Fruit fly (Drosophila melanogaster): ENCODE measurements around the gene Edc3.

The Edc3 gene

DNA sequence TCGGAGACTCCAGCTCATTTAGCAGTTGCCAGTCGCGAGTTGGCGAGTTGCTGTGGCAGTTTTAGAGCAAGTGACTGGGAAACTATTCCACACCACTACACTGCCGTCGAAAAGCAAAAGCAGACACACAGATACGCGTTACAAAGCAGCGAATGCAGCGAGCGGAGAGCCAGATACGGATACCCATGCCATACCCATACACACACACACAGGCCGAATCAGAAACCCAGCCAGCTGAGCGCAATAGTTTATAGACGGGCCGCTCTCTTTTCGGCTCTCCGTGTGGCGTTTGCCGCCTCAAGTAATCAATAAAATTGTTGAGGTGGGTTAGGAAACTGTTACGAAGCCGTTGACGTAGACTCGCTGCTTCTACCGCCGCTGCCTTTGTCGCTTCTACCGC lies 44.2 kb upstream of the Edc3 start (continued):
- peak; percentile 52; the same call in 1 of the 2 replicates for TF ChIP-seq crol (GFP tag; IDR thresholded peaks at IDR 0.05)
- no peak for TF ChIP-seq CG7839 (tag; optimal IDR thresholded peaks at IDR 0.05)
- TF ChIP-seq Doc3 (GFP tag; IDR thresholded peaks at IDR 0.05; ENCODE audit: partially characterized antibody) = no peak
- no peak for TF ChIP-seq C15 (GFP tag; IDR thresholded peaks at IDR 0.05)
- no peak for TF ChIP-seq twi (tag; optimal IDR thresholded peaks at IDR 0.05)
- TF ChIP-seq Adf1 (GFP tag; IDR thresholded peaks at IDR 0.05) = peak; percentile 86
- no peak for TF ChIP-seq ranshi (GFP tag; IDR thresholded peaks at IDR 0.05)
- no peak for TF ChIP-seq sqz (GFP tag; optimal IDR thresholded peaks at IDR 0.05)
- no peak for TF ChIP-seq CG12391 (tag; optimal IDR thresholded peaks at IDR 0.05)
- TF ChIP-seq CrebB (tag; optimal IDR thresholded peaks at IDR 0.05) = no peak
- no peak for TF ChIP-seq CG18619 (GFP tag; optimal IDR thresholded peaks at IDR 0.05)
- no peak for TF ChIP-seq dysf (GFP tag; IDR thresholded peaks at IDR 0.05)
- peak; percentile 45; the same call in 2 of the 3 replicates for TF ChIP-seq zen2 (GFP tag; IDR thresholded peaks at IDR 0.05; ENCODE audit: partially characterized antibody)
- TF ChIP-seq CG14710 (tag; optimal IDR thresholded peaks at IDR 0.05) = no peak
- no peak for TF ChIP-seq CG9797 (GFP tag; optimal IDR thresholded peaks at IDR 0.05)
- no peak for TF ChIP-seq CG3163 (GFP tag; optimal IDR thresholded peaks at IDR 0.05)
- no peak for TF ChIP-seq Xbp1 (GFP tag; optimal IDR thresholded peaks at IDR 0.05)
- TF ChIP-seq row (GFP tag; IDR thresholded peaks at IDR 0.05) = no peak
- no peak for TF ChIP-seq HLH4C (GFP tag; IDR thresholded peaks at IDR 0.05; ENCODE audit: partially characterized antibody)
- TF ChIP-seq CG1603 (tag; optimal IDR thresholded peaks at IDR 0.05) = no peak
- no peak for TF ChIP-seq Myb (GFP tag; optimal IDR thresholded peaks at IDR 0.05)
- TF ChIP-seq Fer1 (GFP tag; optimal IDR thresholded peaks at IDR 0.05) = peak; percentile 22
- no peak for TF ChIP-seq CG6272 (GFP tag; IDR thresholded peaks at IDR 0.05)
- TF ChIP-seq CG32772 (GFP tag; IDR thresholded peaks at IDR 0.05) = no peak
- no peak for TF ChIP-seq CG6765 (GFP tag; optimal IDR thresholded peaks at IDR 0.05)
- no peak for TF ChIP-seq nau (GFP tag; optimal IDR thresholded peaks at IDR 0.05)
- TF ChIP-seq CG1529 (GFP tag; optimal IDR thresholded peaks at IDR 0.05) = no peak
- TF ChIP-seq CG2202 (tag; optimal IDR thresholded peaks at IDR 0.05) = no peak
- no peak for TF ChIP-seq CG3065 (GFP tag; optimal IDR thresholded peaks at IDR 0.05)
- TF ChIP-seq chinmo (GFP tag; IDR thresholded peaks at IDR 0.05; ENCODE audit: partially characterized antibody) = peak; percentile 97; the same call in 3 of the 4 replicates
- peak; percentile 39 for TF ChIP-seq Deaf1 (tag; optimal IDR thresholded peaks at IDR 0.05)
- TF ChIP-seq ci (GFP tag; IDR thresholded peaks at IDR 0.05) = peak; percentile 44; the same call in 1 of the 3 replicates
- 0 out of 2 replicates have a peak, but pooled peaks have one; percentile 11 for TF ChIP-seq Bgb (GFP tag; IDR thresholded peaks at IDR 0.05; ENCODE audit: partially characterized antibody)
- no peak for TF ChIP-seq Usf (GFP tag; optimal IDR thresholded peaks at IDR 0.05)
- TF ChIP-seq cg (GFP tag; optimal IDR thresholded peaks at IDR 0.05) = peak; percentile 92
- no peak for TF ChIP-seq CG1024 (GFP tag; IDR thresholded peaks at IDR 0.05)
- no peak for TF ChIP-seq Bteb2 (GFP tag; optimal IDR thresholded peaks at IDR 0.05)
- peak; percentile 93 for TF ChIP-seq CG8281 (tag; optimal IDR thresholded peaks at IDR 0.05)
- no peak for TF ChIP-seq CG14050 (GFP tag; IDR thresholded peaks at IDR 0.05)
- TF ChIP-seq Mrtf (GFP tag; IDR thresholded peaks at IDR 0.05) = no peak
- no peak for TF ChIP-seq h (optimal IDR thresholded peaks at IDR 0.05)
- no peak for TF ChIP-seq pnt (GFP tag; optimal IDR thresholded peaks at IDR 0.05)
- peak; percentile 71; the same call in 2 of the 3 replicates for TF ChIP-seq CG6175 (GFP tag; IDR thresholded peaks at IDR 0.05)
- TF ChIP-seq Nf-YC (tag; optimal IDR thresholded peaks at IDR 0.05) = no peak
- no peak for TF ChIP-seq CG15514 (GFP tag; optimal IDR thresholded peaks at IDR 0.05)
- no peak for TF ChIP-seq NC2α (GFP tag; optimal IDR thresholded peaks at IDR 0.05)
- peak; percentile 46 for TF ChIP-seq CG15269 (tag; optimal IDR thresholded peaks at IDR 0.05)
- no peak for TF ChIP-seq CG2889 (GFP tag; IDR thresholded peaks at IDR 0.05)
- peak; percentile 42; the same call in 2 of the 3 replicates for TF ChIP-seq CG34224 (GFP tag; IDR thresholded peaks at IDR 0.05; ENCODE audit: partially characterized antibody)
- TF ChIP-seq Gsc (GFP tag; IDR thresholded peaks at IDR 0.05) = no peak
- no peak for TF ChIP-seq al (GFP tag; IDR thresholded peaks at IDR 0.05)
- no peak for TF ChIP-seq CG17829 (tag; optimal IDR thresholded peaks at IDR 0.05)
